Worm (Caenorhabditis elegans): ENCODE data around the gene R07B7.8.

DNA sequence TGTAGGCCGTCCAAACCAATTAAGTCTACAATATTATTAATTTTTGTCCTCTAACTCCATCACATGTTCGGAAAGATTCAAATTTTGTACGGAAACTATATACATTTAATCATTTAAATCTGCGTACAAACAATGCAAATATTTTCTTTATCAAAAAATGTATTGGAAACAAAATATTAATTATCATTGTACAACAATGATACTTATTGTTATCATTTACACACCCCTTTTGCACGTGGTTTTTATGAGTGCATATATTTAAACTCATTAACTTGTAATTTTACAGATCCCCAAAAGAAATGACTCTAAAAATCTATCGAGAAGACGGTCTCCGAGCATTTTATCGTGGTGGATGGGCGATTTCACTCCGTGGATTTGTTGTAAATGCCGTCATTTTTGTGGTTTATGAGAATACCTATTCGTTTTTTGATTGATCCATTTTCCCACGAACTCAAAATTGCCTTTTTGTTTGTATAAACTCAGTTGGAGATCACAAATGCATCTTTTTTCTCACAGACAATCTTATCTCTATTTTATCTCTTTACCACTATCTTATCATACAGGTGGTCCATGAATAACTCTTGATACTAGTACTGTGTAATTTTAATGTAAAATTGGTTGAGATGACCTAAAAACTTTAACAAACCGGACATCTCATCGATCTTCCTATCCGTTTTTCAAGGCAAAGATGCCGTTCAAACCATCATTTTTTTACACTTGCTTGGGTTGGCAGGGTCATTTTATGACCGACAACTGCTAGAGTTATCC lies 1.9 kb upstream of the R07B7.8 start:
- TF ChIP-seq him-1 (tag; optimal IDR thresholded peaks at IDR 0.05), result no peak
- TF ChIP-seq dao-5 (tag; optimal IDR thresholded peaks at IDR 0.05), result no peak
- TF ChIP-seq W03F9.2 (tag; optimal IDR thresholded peaks at IDR 0.05), result no peak
